Worm (Caenorhabditis elegans) whole organism, mixed stage, embryonic: ENCODE measurements around the gene C47E8.1.

ENCODE experiments used
- M03D4.4 ChIP-seq: sonication (generic microtip); optimal IDR thresholded peaks from 2 replicates; lab custom pipeline; 2017; ENCODE audit warnings: mild to moderate bottlenecking, missing genetic modification characterization, missing compliant biosample characterization
- bed-3 ChIP-seq: fragments of 200-800 bp; sonication (Bioruptor generic); optimal IDR thresholded peaks from 3 replicates; lab custom pipeline; 2018; ENCODE audit warnings: mild to moderate bottlenecking, missing genetic modification characterization, moderate library complexity, missing compliant biosample characterization
- blmp-1 ChIP-seq: fragments of 150-350 bp; optimal IDR thresholded peaks from 2 replicates; lab custom pipeline; 2014; ENCODE audit warnings: missing biosample characterization, missing genetic modification characterization
- ceh-39 ChIP-seq: fragments of 150-350 bp; optimal IDR thresholded peaks from 2 replicates; lab custom pipeline; 2014; ENCODE audit warnings: missing biosample characterization, missing genetic modification characterization
- ceh-43 ChIP-seq: fragments of 200-800 bp; sonication (Bioruptor generic); optimal IDR thresholded peaks from 2 replicates; lab custom pipeline; 2018; ENCODE audit warnings: mild to moderate bottlenecking, missing genetic modification characterization, moderate library complexity, missing compliant biosample characterization
- ceh-83 ChIP-seq: fragments of 200-800 bp; sonication (Bioruptor generic); optimal IDR thresholded peaks from 2 replicates; lab custom pipeline; 2018; ENCODE audit warnings: mild to moderate bottlenecking, missing genetic modification characterization, missing compliant biosample characterization
- ces-1 ChIP-seq: fragments of 150-350 bp; optimal IDR thresholded peaks from 2 replicates; lab custom pipeline; 2014; ENCODE audit warnings: missing biosample characterization, missing genetic modification reagents, missing genetic modification characterization
- cnd-1 ChIP-seq: fragments of 200-800 bp; sonication (Bioruptor generic); optimal IDR thresholded peaks from 2 replicates; lab custom pipeline; 2018; ENCODE audit warnings: mild to moderate bottlenecking, missing genetic modification characterization, missing compliant biosample characterization
- drap-1 ChIP-seq: fragments of 200-800 bp; sonication (Bioruptor generic); optimal IDR thresholded peaks from 3 replicates; lab custom pipeline; 2018; ENCODE audit warnings: mild to moderate bottlenecking, missing genetic modification characterization, missing compliant biosample characterization
- elt-1 ChIP-seq: sonication (generic microtip); optimal IDR thresholded peaks from 2 replicates; lab custom pipeline; 2017; ENCODE audit warnings: missing genetic modification characterization, mild to moderate bottlenecking, missing compliant biosample characterization, antibody characterized with exemption, moderate library complexity, borderline replicate concordance; ENCODE audit not compliant: insufficient read depth
- flh-1 ChIP-seq: fragments of 200-800 bp; sonication (Bioruptor generic); optimal IDR thresholded peaks from 2 replicates; lab custom pipeline; 2018; ENCODE audit warnings: mild to moderate bottlenecking, missing genetic modification characterization, moderate library complexity, missing compliant biosample characterization
- ham-2 ChIP-seq: fragments of 200-800 bp; sonication (Bioruptor generic); optimal IDR thresholded peaks from 2 replicates; lab custom pipeline; 2018; ENCODE audit warnings: mild to moderate bottlenecking, missing genetic modification characterization, missing compliant biosample characterization
- hlh-1 ChIP-seq: fragments of 150-350 bp; optimal IDR thresholded peaks from 2 replicates; lab custom pipeline; 2014; ENCODE audit warnings: missing biosample characterization, missing genetic modification reagents, missing genetic modification characterization
- lin-13 ChIP-seq: fragments of 150-350 bp; optimal IDR thresholded peaks from 2 replicates; lab custom pipeline; 2014; ENCODE audit warnings: missing biosample characterization, missing genetic modification characterization
- lin-32 ChIP-seq: fragments of 200-800 bp; sonication (Bioruptor generic); optimal IDR thresholded peaks from 2 replicates; lab custom pipeline; 2018; ENCODE audit warnings: mild to moderate bottlenecking, missing genetic modification characterization, missing compliant biosample characterization
- mab-5 ChIP-seq: fragments of 150-350 bp; optimal IDR thresholded peaks from 2 replicates; lab custom pipeline; 2014; ENCODE audit warnings: missing biosample characterization, missing genetic modification characterization
- mep-1 ChIP-seq: fragments of 150-350 bp; optimal IDR thresholded peaks from 2 replicates; lab custom pipeline; 2017; ENCODE audit warnings: missing biosample characterization, missing genetic modification reagents, missing genetic modification characterization, inconsistent platforms
- mls-2 ChIP-seq: sonication (generic microtip); optimal IDR thresholded peaks from 2 replicates; lab custom pipeline; 2016; ENCODE audit warnings: mild to moderate bottlenecking, missing genetic modification characterization, moderate library complexity, missing compliant biosample characterization
- nhr-12 ChIP-seq: fragments of 150-350 bp; optimal IDR thresholded peaks from 2 replicates; lab custom pipeline; 2014; ENCODE audit warnings: missing biosample characterization, missing genetic modification characterization
- nhr-2 ChIP-seq: fragments of 150-350 bp; optimal IDR thresholded peaks from 2 replicates; lab custom pipeline; 2014; ENCODE audit warnings: missing biosample characterization, missing genetic modification characterization
- nhr-237 ChIP-seq: fragments of 150-350 bp; optimal IDR thresholded peaks from 2 replicates; lab custom pipeline; 2014; ENCODE audit warnings: missing biosample characterization, missing genetic modification characterization
- nhr-28 ChIP-seq: fragments of 150-350 bp; optimal IDR thresholded peaks from 2 replicates; lab custom pipeline; 2014; ENCODE audit warnings: missing biosample characterization, missing genetic modification characterization
- nhr-76 ChIP-seq: sonication (generic microtip); optimal IDR thresholded peaks from 2 replicates; lab custom pipeline; 2017; ENCODE audit warnings: missing biosample characterization, missing genetic modification characterization
- pha-4 ChIP-seq: fragments of 150-350 bp; optimal IDR thresholded peaks from 2 replicates; lab custom pipeline; 2018; ENCODE audit warnings: missing biosample characterization, missing genetic modification reagents, missing genetic modification characterization
- sem-2 ChIP-seq: fragments of 200-800 bp; sonication (Bioruptor generic); optimal IDR thresholded peaks from 2 replicates; lab custom pipeline; 2018; ENCODE audit warnings: mild to moderate bottlenecking, missing genetic modification characterization, missing compliant biosample characterization
- snpc-4 ChIP-seq: fragments of 150-350 bp; optimal IDR thresholded peaks from 2 replicates; lab custom pipeline; 2014; ENCODE audit warnings: missing biosample characterization, missing genetic modification characterization
- sptf-1 ChIP-seq: sonication (generic microtip); optimal IDR thresholded peaks from 2 replicates; lab custom pipeline; 2017; ENCODE audit warnings: mild to moderate bottlenecking, missing genetic modification characterization, moderate library complexity, missing compliant biosample characterization
- tbx-8 ChIP-seq: fragments of 200-800 bp; sonication (Bioruptor generic); optimal IDR thresholded peaks from 2 replicates; lab custom pipeline; 2018; ENCODE audit warnings: mild to moderate bottlenecking, missing genetic modification characterization, moderate library complexity, missing compliant biosample characterization
- unc-62 ChIP-seq: fragments of 150-350 bp; optimal IDR thresholded peaks from 2 replicates; lab custom pipeline; 2014; ENCODE audit warnings: missing biosample characterization, missing genetic modification reagents, missing genetic modification characterization

C47E8.1 gene

ce11 chrV:14655689-14656088, 10.1 kb upstream of the C47E8.1 start:
- TF ChIP-seq snpc-4 (tag; lab: Kevin White, UChicago) = no peak
- TF ChIP-seq ceh-83 (GFP tag; lab: Kevin White, UChicago) = no peak
- no peak for TF ChIP-seq nhr-28 (tag; lab: Kevin White, UChicago)
- no peak for TF ChIP-seq tbx-8 (GFP tag; lab: Kevin White, UChicago)
- TF ChIP-seq nhr-237 (tag; lab: Kevin White, UChicago) = no peak
- no peak for TF ChIP-seq elt-1
- no peak for TF ChIP-seq ces-1 (GFP tag; lab: Kevin White, UChicago)
- no peak for TF ChIP-seq flh-1
- TF ChIP-seq pha-4 = no peak
- TF ChIP-seq hlh-1 (tag; lab: Kevin White, UChicago) = no peak
- TF ChIP-seq unc-62 = no peak
- TF ChIP-seq bed-3 (GFP tag; lab: Kevin White, UChicago) = no peak
- no peak for TF ChIP-seq lin-13
- TF ChIP-seq ceh-43 (GFP tag; lab: Kevin White, UChicago) = no peak
- TF ChIP-seq ceh-39 (tag; lab: Kevin White, UChicago) = no peak

- no peak for TF ChIP-seq pha-4
- TF ChIP-seq unc-62 = no peak
- TF ChIP-seq M03D4.4 (tag; lab: Kevin White, UChicago) = no peak
- no peak for TF ChIP-seq nhr-28 (tag; lab: Kevin White, UChicago)
- no peak for TF ChIP-seq nhr-12 (tag; lab: Kevin White, UChicago)
- no peak for TF ChIP-seq sptf-1 (tag; lab: Kevin White, UChicago)
- TF ChIP-seq sem-2 (GFP tag; lab: Kevin White, UChicago) = no peak
- no peak for TF ChIP-seq nhr-2 (tag; lab: Kevin White, UChicago)
- TF ChIP-seq drap-1 (GFP tag; lab: Kevin White, UChicago) = no peak
- no peak for TF ChIP-seq ham-2 (GFP tag; lab: Kevin White, UChicago)
- no peak for TF ChIP-seq bed-3 (GFP tag; lab: Kevin White, UChicago)
- no peak for TF ChIP-seq nhr-76
- no peak for TF ChIP-seq snpc-4 (tag; lab: Kevin White, UChicago)
- TF ChIP-seq mls-2 (tag; lab: Kevin White, UChicago) = no peak
Measured at ce11 chrV:14656970-14657369, 8.9 kb upstream of the C47E8.1 start.

ce11 chrV:14658131-14658530, 7.7 kb upstream of the C47E8.1 start, which contains the start of gene slc-25A29:
Gene slc-25A29, minus strand, starts transcription at chrV:14658175.
- TF ChIP-seq lin-32 (GFP tag; lab: Kevin White, UChicago) (no peak), mep-1 (no peak), nhr-28 (tag; lab: Kevin White, UChicago) (no peak), cnd-1 (no peak), hlh-1 (tag; lab: Kevin White, UChicago) (no peak), drap-1 (GFP tag; lab: Kevin White, UChicago) (no peak), nhr-76 (no peak), mab-5 (no peak), snpc-4 (tag; lab: Kevin White, UChicago) (no peak), nhr-2 (tag; lab: Kevin White, UChicago) (no peak), lin-13 (no peak), ham-2 (GFP tag; lab: Kevin White, UChicago) (no peak)
- TF ChIP-seq, all 35 proteins: peak for 0

ce11 chrV:14659595-14659994, 6.2 kb upstream of the C47E8.1 start:
- TF ChIP-seq nhr-237 (tag; lab: Kevin White, UChicago) (no peak), mab-5 (no peak)

ce11 chrV:14660608-14661355, 5.0 kb upstream of the C47E8.1 start, which contains the start of gene srh-17:
Gene srh-17, plus strand, starts transcription at chrV:14661305.
- no peak for TF ChIP-seq ceh-83 (GFP tag; lab: Kevin White, UChicago)
- TF ChIP-seq mep-1 = no peak
- no peak for TF ChIP-seq nhr-237 (tag; lab: Kevin White, UChicago)
- TF ChIP-seq blmp-1 (tag; lab: Kevin White, UChicago) = no peak
- TF ChIP-seq unc-62 = peak; percentile 59
